Fruit fly (Drosophila melanogaster) whole organism, embryonic: Measurements from ENCODE around the gene CG34160.

Experiments
- CG13287 ChIP-seq: fragments of 200-800 bp; sonication (Bioruptor generic); IDR thresholded peaks from 2 replicates; pipeline ENCODE4 v1.3.6; 2022; ENCODE audit warnings: missing biosample characterization, missing genetic modification characterization; ENCODE audit not compliant: partially characterized antibody
- CG14860 ChIP-seq: fragments of 200-800 bp; sonication (Bioruptor generic); IDR thresholded peaks from 3 replicates; pipeline ENCODE4 v1.3.6; 2022; ENCODE audit warnings: missing biosample characterization, missing genetic modification characterization; ENCODE audit not compliant: partially characterized antibody
- CG17361 ChIP-seq: fragments of 200-800 bp; sonication (Bioruptor generic); IDR thresholded peaks from 3 replicates; pipeline ENCODE4 v1.3.6; 2022; ENCODE audit warnings: missing biosample characterization, missing genetic modification characterization
- CG17829 ChIP-seq: fragments of 200-800 bp; optimal IDR thresholded peaks from 2 replicates; lab custom pipeline; 2019; ENCODE audit warnings: missing biosample characterization, mild to moderate bottlenecking, missing genetic modification characterization, moderate library complexity
- CG30403 ChIP-seq: fragments of 200-800 bp; sonication (Bioruptor generic); optimal IDR thresholded peaks from 3 replicates; lab custom pipeline; 2016; ENCODE audit warnings: missing biosample characterization, missing genetic modification characterization
- CG31441 ChIP-seq: fragments of 200-800 bp; sonication (Bioruptor generic); IDR thresholded peaks from 2 replicates; pipeline ENCODE4 v1.3.6; 2022; ENCODE audit warnings: missing biosample characterization, missing genetic modification characterization
- CG4424 ChIP-seq: fragments of 200-800 bp; sonication (Bioruptor generic); optimal IDR thresholded peaks from 3 replicates; lab custom pipeline; 2016; ENCODE audit warnings: missing biosample characterization, missing genetic modification characterization
- CG4820 ChIP-seq: fragments of 200-800 bp; sonication (Bioruptor generic); optimal IDR thresholded peaks from 3 replicates; lab custom pipeline; 2016; ENCODE audit warnings: missing biosample characterization, missing genetic modification characterization
- CG6272 ChIP-seq: fragments of 200-800 bp; sonication (Bioruptor generic); IDR thresholded peaks from 2 replicates; pipeline ENCODE4 v1.3.6; 2022; ENCODE audit warnings: missing biosample characterization, missing genetic modification characterization
- CG6689 ChIP-seq: fragments of 200-800 bp; sonication (Bioruptor generic); IDR thresholded peaks from 2 replicates; pipeline ENCODE4 v1.3.6; 2022; ENCODE audit warnings: missing biosample characterization, missing genetic modification characterization
- CG6854 ChIP-seq: fragments of 200-800 bp; sonication (Bioruptor generic); optimal IDR thresholded peaks from 3 replicates; lab custom pipeline; 2017; ENCODE audit warnings: missing biosample characterization, mild to moderate bottlenecking, missing genetic modification characterization
- CG8089 ChIP-seq: fragments of 200-800 bp; sonication (Bioruptor generic); optimal IDR thresholded peaks from 3 replicates; lab custom pipeline; 2016; ENCODE audit warnings: missing biosample characterization, missing genetic modification characterization
- CG8281 ChIP-seq: fragments of 200-800 bp; sonication (Bioruptor generic); optimal IDR thresholded peaks from 2 replicates; lab custom pipeline; 2018; ENCODE audit warnings: missing biosample characterization, mild to moderate bottlenecking, missing genetic modification characterization, moderate library complexity
- CG8290 ChIP-seq, 3 experiments: fragments of 200-800 bp; sonication (Bioruptor generic); optimal IDR thresholded peaks; 2 replicates each; lab custom pipeline; 2016 to 2019; ENCODE audit warnings: missing biosample characterization in 3 of 3, missing genetic modification characterization in 3 of 3, mild to moderate bottlenecking in 2 of 3, moderate library complexity in 1 of 3
- CTCF ChIP-seq: fragments of 200-800 bp; sonication (Bioruptor generic); optimal IDR thresholded peaks from 2 replicates; lab custom pipeline; 2017; ENCODE audit warnings: missing biosample characterization, mild to moderate bottlenecking, missing genetic modification characterization, moderate library complexity
- D19A ChIP-seq: fragments of 200-800 bp; optimal IDR thresholded peaks from 3 replicates; lab custom pipeline; 2019; ENCODE audit warnings: missing biosample characterization, mild to moderate bottlenecking, missing genetic modification characterization, moderate library complexity
- Dek ChIP-seq: fragments of 200-800 bp; sonication (Bioruptor generic); optimal IDR thresholded peaks from 3 replicates; lab custom pipeline; 2019; ENCODE audit warnings: missing biosample characterization, mild to moderate bottlenecking, missing genetic modification characterization, moderate library complexity
- Dfd ChIP-seq, 2 experiments: fragments of >200 bp; optimal IDR thresholded peaks; 2 replicates each; lab custom pipeline; 2017; ENCODE audit warnings: missing biosample characterization in 2 of 2, missing genetic modification characterization in 2 of 2
- Dll ChIP-seq: fragments of 200-800 bp; sonication (Bioruptor generic); IDR thresholded peaks from 4 replicates; pipeline ENCODE4 v1.3.6; 2022; ENCODE audit warnings: missing biosample characterization, missing genetic modification characterization; ENCODE audit not compliant: partially characterized antibody
- Hr39 ChIP-seq: fragments of >200 bp; optimal IDR thresholded peaks from 2 replicates; lab custom pipeline; 2017
- Lhr ChIP-seq: fragments of 200-800 bp; sonication (Bioruptor generic); optimal IDR thresholded peaks from 3 replicates; lab custom pipeline; 2017; ENCODE audit warnings: mild to moderate bottlenecking, missing biosample characterization, missing genetic modification reagents, missing genetic modification characterization
- Sox100B ChIP-seq: fragments of 200-800 bp; sonication (Bioruptor generic); optimal IDR thresholded peaks from 3 replicates; lab custom pipeline; 2018; ENCODE audit warnings: missing biosample characterization, mild to moderate bottlenecking, missing genetic modification characterization
- Sry-δ ChIP-seq: fragments of 200-800 bp; sonication (Bioruptor generic); optimal IDR thresholded peaks from 2 replicates; lab custom pipeline; 2016; ENCODE audit warnings: missing biosample characterization, missing genetic modification characterization
- Ssrp ChIP-seq: fragments of 200-800 bp; sonication (Bioruptor generic); optimal IDR thresholded peaks from 2 replicates; lab custom pipeline; 2018; ENCODE audit warnings: missing biosample characterization, mild to moderate bottlenecking, missing genetic modification characterization, moderate library complexity
- Stat92E ChIP-seq, 3 experiments: fragments of >200 bp in 2 of 3; fragments of 200-800 bp in 1 of 3; sonication (Bioruptor generic) in 1 of 3; optimal IDR thresholded peaks; 2 replicates each; lab custom pipeline; 2017 to 2019; ENCODE audit warnings: missing biosample characterization in 3 of 3, missing genetic modification characterization in 3 of 3, mild to moderate bottlenecking in 1 of 3, moderate library complexity in 1 of 3
- Vsx1 ChIP-seq: fragments of 200-800 bp; sonication (Bioruptor generic); optimal IDR thresholded peaks from 2 replicates; lab custom pipeline; 2017; ENCODE audit warnings: missing biosample characterization, mild to moderate bottlenecking, missing genetic modification characterization, missing genetic modification reagents
- Xrp1 ChIP-seq: fragments of 200-800 bp; sonication (Bioruptor generic); IDR thresholded peaks from 2 replicates; pipeline ENCODE4 v1.3.6; 2022; ENCODE audit warnings: missing biosample characterization, missing genetic modification characterization
- amos ChIP-seq: fragments of 200-800 bp; sonication (Bioruptor generic); IDR thresholded peaks from 2 replicates; pipeline ENCODE4 v1.3.6; 2022; ENCODE audit warnings: missing biosample characterization, missing genetic modification characterization; ENCODE audit not compliant: partially characterized antibody
- ato ChIP-seq: fragments of 200-800 bp; sonication (Bioruptor generic); IDR thresholded peaks from 2 replicates; pipeline ENCODE4 v1.3.6; 2022; ENCODE audit warnings: missing biosample characterization, missing genetic modification characterization; ENCODE audit not compliant: partially characterized antibody
- bbx ChIP-seq: fragments of 200-800 bp; sonication (Bioruptor generic); IDR thresholded peaks from 2 replicates; pipeline ENCODE4 v1.3.6; 2022; ENCODE audit warnings: missing biosample characterization, missing genetic modification characterization; ENCODE audit not compliant: partially characterized antibody
- chm ChIP-seq: fragments of 200-800 bp; sonication (Bioruptor generic); IDR thresholded peaks from 2 replicates; pipeline ENCODE4 v1.3.6; 2022; ENCODE audit warnings: missing biosample characterization, missing genetic modification characterization
- crol ChIP-seq: fragments of 200-800 bp; sonication (Bioruptor generic); IDR thresholded peaks from 2 replicates; pipeline ENCODE4 v1.3.6; 2022; ENCODE audit warnings: missing biosample characterization, missing genetic modification characterization
- gsb-n ChIP-seq: fragments of 200-800 bp; sonication (Bioruptor generic); optimal IDR thresholded peaks from 3 replicates; lab custom pipeline; 2018; ENCODE audit warnings: missing biosample characterization, mild to moderate bottlenecking, missing genetic modification characterization
- ind ChIP-seq: fragments of 200-800 bp; sonication (Bioruptor generic); optimal IDR thresholded peaks from 3 replicates; lab custom pipeline; 2016; ENCODE audit warnings: missing biosample characterization, missing genetic modification characterization
- ken ChIP-seq: fragments of 200-800 bp; sonication (Bioruptor generic); IDR thresholded peaks from 3 replicates; pipeline ENCODE4 v1.3.6; 2022; ENCODE audit warnings: missing biosample characterization, missing genetic modification characterization
- kni ChIP-seq: fragments of 200-800 bp; sonication (Bioruptor generic); optimal IDR thresholded peaks from 3 replicates; lab custom pipeline; 2017; ENCODE audit warnings: mild to moderate bottlenecking, missing biosample characterization, missing genetic modification reagents, missing genetic modification characterization
- lmd ChIP-seq: fragments of 200-800 bp; sonication (Bioruptor generic); IDR thresholded peaks from 2 replicates; pipeline ENCODE4 v1.3.6; 2022; ENCODE audit warnings: missing biosample characterization, missing genetic modification characterization
- maf-S ChIP-seq: fragments of 200-800 bp; sonication (Bioruptor generic); optimal IDR thresholded peaks from 2 replicates; lab custom pipeline; 2016; ENCODE audit warnings: missing biosample characterization, missing genetic modification characterization
- nerfin-1 ChIP-seq: fragments of 200-800 bp; sonication (Bioruptor generic); optimal IDR thresholded peaks from 3 replicates; lab custom pipeline; 2019; ENCODE audit warnings: missing biosample characterization, mild to moderate bottlenecking, missing genetic modification characterization, moderate library complexity
- nmo ChIP-seq: fragments of 200-800 bp; sonication (Bioruptor generic); optimal IDR thresholded peaks from 2 replicates; lab custom pipeline; 2018; ENCODE audit warnings: missing biosample characterization, mild to moderate bottlenecking, missing genetic modification characterization, moderate library complexity
- pros ChIP-seq: fragments of 200-800 bp; sonication (Bioruptor generic); optimal IDR thresholded peaks from 3 replicates; lab custom pipeline; 2019; ENCODE audit warnings: missing biosample characterization, mild to moderate bottlenecking, missing genetic modification characterization, moderate library complexity
- rib ChIP-seq: fragments of 200-800 bp; sonication (Bioruptor generic); IDR thresholded peaks from 2 replicates; pipeline ENCODE4 v1.3.6; 2022; ENCODE audit warnings: missing biosample characterization, missing genetic modification characterization
- sc ChIP-seq, 3 experiments: fragments of >200 bp in 2 of 3; fragments of 200-800 bp in 1 of 3; sonication (Bioruptor generic) in 1 of 3; optimal IDR thresholded peaks; 2 replicates in 2 of 3; 3 replicates in 1 of 3; lab custom pipeline; 2017; ENCODE audit warnings: mild to moderate bottlenecking in 1 of 3, missing biosample characterization in 1 of 3, missing genetic modification characterization in 1 of 3, missing genetic modification reagents in 1 of 3
- sens ChIP-seq: fragments of 200-800 bp; sonication (Bioruptor generic); peaks from one replicate; lab custom pipeline; 2016; ENCODE audit warnings: missing biosample characterization, missing genetic modification characterization
- slbo ChIP-seq: fragments of 200-800 bp; sonication (Bioruptor generic); IDR thresholded peaks from 2 replicates; pipeline ENCODE4 v1.3.6; 2022; ENCODE audit warnings: missing biosample characterization, missing genetic modification characterization
- sna ChIP-seq: fragments of 200-800 bp; sonication (Bioruptor generic); IDR thresholded peaks from 2 replicates; pipeline ENCODE4 v1.3.6; 2022; ENCODE audit warnings: missing biosample characterization, missing genetic modification characterization; ENCODE audit not compliant: partially characterized antibody
- sob ChIP-seq: fragments of 200-800 bp; sonication (Bioruptor generic); IDR thresholded peaks from 2 replicates; pipeline ENCODE4 v1.3.6; 2022; ENCODE audit warnings: missing biosample characterization, missing genetic modification characterization
- sr ChIP-seq: fragments of 200-800 bp; sonication (Bioruptor generic); IDR thresholded peaks from 3 replicates; pipeline ENCODE4 v1.3.6; 2022; ENCODE audit warnings: missing biosample characterization, missing genetic modification characterization
- unpg ChIP-seq: fragments of 200-800 bp; sonication (Bioruptor generic); optimal IDR thresholded peaks from 3 replicates; lab custom pipeline; 2018; ENCODE audit warnings: missing biosample characterization, mild to moderate bottlenecking, missing genetic modification characterization, moderate library complexity

CG34160 gene

DNA sequence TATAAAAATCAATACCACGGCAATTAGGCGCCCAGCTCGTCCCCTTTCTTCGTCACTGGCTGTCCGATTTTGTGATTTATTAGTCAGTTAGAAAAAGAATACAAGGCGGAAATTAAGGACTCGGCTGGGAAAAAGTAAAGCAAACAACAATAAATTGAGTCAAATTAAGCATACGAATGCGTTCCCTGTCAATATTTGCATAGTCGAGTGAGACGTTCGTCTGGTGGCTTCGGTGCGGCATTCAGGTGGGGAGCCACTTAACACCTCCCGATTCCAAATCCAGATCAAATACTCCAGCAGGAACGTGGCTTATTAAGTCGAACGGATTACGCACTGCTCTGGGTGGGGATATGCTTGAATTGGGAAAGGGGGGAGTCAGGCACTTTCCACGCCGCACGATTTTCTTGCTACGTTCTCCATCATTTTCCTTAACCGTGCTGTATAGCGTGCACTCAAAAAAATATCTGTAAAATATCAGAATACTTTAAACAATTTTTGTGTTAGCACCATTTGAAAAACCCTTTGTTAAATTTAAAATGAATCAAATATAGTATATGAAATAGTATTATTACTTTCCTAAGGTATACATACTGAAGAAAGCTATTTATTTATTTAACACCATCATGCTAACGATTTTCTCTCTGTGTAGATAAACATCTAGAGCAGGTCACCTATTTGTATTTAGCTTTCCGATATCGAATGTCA is 36.4 kb upstream of the CG34160 start (continued):
- no peak for TF ChIP-seq sr (GFP tag; lab: Robert Waterston, UW)
- TF ChIP-seq CG4424: peak; percentile 57
- TF ChIP-seq CG4820: peak; percentile 41
- TF ChIP-seq CG17829 (tag; lab: Kevin White, UChicago): peak; percentile 78
- peak; percentile 40 for TF ChIP-seq CG8290 (GFP tag; optimal IDR thresholded peaks at IDR 0.05; lab: Kevin White, UChicago)
- TF ChIP-seq CG8290 (tag; optimal IDR thresholded peaks at IDR 0.05; lab: Kevin White, UChicago): no peak
- no peak for TF ChIP-seq CG6272 (GFP tag; lab: Robert Waterston, UW)
- no peak for TF ChIP-seq Hr39
- TF ChIP-seq Vsx1 (GFP tag; lab: Kevin White, UChicago): peak; percentile 54
- TF ChIP-seq slbo (GFP tag; lab: Robert Waterston, UW): no peak
- peak; percentile 44 for TF ChIP-seq D19A (tag; lab: Kevin White, UChicago)
- peak; percentile 73 for TF ChIP-seq nmo (GFP tag; lab: Kevin White, UChicago)
- peak; percentile 19; the same call in 1 of the 2 replicates for TF ChIP-seq crol (GFP tag; lab: Robert Waterston, UW)
- TF ChIP-seq lmd: peak; percentile 40; the same call in 1 of the 2 replicates
- no peak for TF ChIP-seq amos (GFP tag; lab: Robert Waterston, UW)
- TF ChIP-seq CG30403: peak; percentile 53
- no peak for TF ChIP-seq bbx (GFP tag; lab: Robert Waterston, UW)
- TF ChIP-seq CG31441 (GFP tag; lab: Robert Waterston, UW): peak; percentile 82
- peak; percentile 70 for TF ChIP-seq CG6689 (GFP tag; lab: Robert Waterston, UW)
- peak; percentile 74 for TF ChIP-seq Xrp1 (GFP tag; lab: Robert Waterston, UW)
- no peak for TF ChIP-seq Dfd (GFP tag; optimal IDR thresholded peaks at IDR 0.05; lab: Kevin White, UChicago)
- peak; percentile 43 for TF ChIP-seq kni
- peak; percentile 73 for TF ChIP-seq gsb-n (tag; lab: Kevin White, UChicago)
- TF ChIP-seq Lhr (GFP tag; lab: Kevin White, UChicago): peak; percentile 11
- no peak for TF ChIP-seq sna (GFP tag; lab: Robert Waterston, UW)
- TF ChIP-seq Sox100B (GFP tag; lab: Kevin White, UChicago): peak; percentile 50
- no peak for TF ChIP-seq pros (GFP tag; lab: Kevin White, UChicago)
- TF ChIP-seq CG6854 (GFP tag; lab: Kevin White, UChicago): no peak
- TF ChIP-seq CG13287 (GFP tag; lab: Robert Waterston, UW): no peak
- TF ChIP-seq Stat92E (GFP tag; optimal IDR thresholded peaks at IDR 0.05; lab: Kevin White, UChicago): no peak
- TF ChIP-seq CG8281 (tag; lab: Kevin White, UChicago): no peak
- TF ChIP-seq Ssrp: peak; percentile 70
- TF ChIP-seq CG17361: peak; percentile 46; the same call in 1 of the 3 replicates
- TF ChIP-seq Dek (tag; lab: Kevin White, UChicago): peak; percentile 25
- peak; percentile 39 for TF ChIP-seq nerfin-1 (tag; lab: Kevin White, UChicago)
- TF ChIP-seq CG14860 (GFP tag; lab: Robert Waterston, UW): no peak
- TF ChIP-seq ind (GFP tag; lab: Kevin White, UChicago): peak; percentile 15
- peak; percentile 74 for TF ChIP-seq sens (GFP tag; lab: Kevin White, UChicago)
- TF ChIP-seq CTCF: no peak
- TF ChIP-seq Dll: no peak
- no peak for TF ChIP-seq rib (GFP tag; lab: Robert Waterston, UW)
- TF ChIP-seq ato (GFP tag; lab: Robert Waterston, UW): no peak
- TF ChIP-seq CG8089: no peak
- TF ChIP-seq unpg (GFP tag; lab: Kevin White, UChicago): peak; percentile 72
- TF ChIP-seq Sry-δ (GFP tag; lab: Kevin White, UChicago): no peak
- 0 out of 3 replicates have a peak, but pooled peaks have one; percentile 34 for TF ChIP-seq ken (GFP tag; lab: Robert Waterston, UW)
- TF ChIP-seq sc (optimal IDR thresholded peaks at IDR 0.05; lab: Kevin White, UChicago): no peak
- peak; percentile 18 for TF ChIP-seq sc (GFP tag; optimal IDR thresholded peaks at IDR 0.05; lab: Kevin White, UChicago)
- TF ChIP-seq chm (GFP tag; lab: Robert Waterston, UW): no peak
- no peak for TF ChIP-seq sob (GFP tag; lab: Robert Waterston, UW)
- TF ChIP-seq maf-S (GFP tag; lab: Kevin White, UChicago): no peak
